Fruit fly (Drosophila melanogaster) whole organism, embryonic: ENCODE data around the gene CG43245.

Experiments
- Asciz ChIP-seq: fragments of 200-800 bp; sonication (Bioruptor generic); optimal IDR thresholded peaks from 2 replicates; lab custom pipeline; 2017; ENCODE audit warnings: missing biosample characterization, mild to moderate bottlenecking, missing genetic modification characterization, missing genetic modification reagents
- C15 ChIP-seq: fragments of 200-800 bp; sonication (Bioruptor generic); IDR thresholded peaks from 3 replicates; pipeline ENCODE4 v1.3.6; 2022; ENCODE audit warnings: missing biosample characterization, missing genetic modification characterization
- CG11456 ChIP-seq: fragments of 200-800 bp; sonication (Bioruptor generic); IDR thresholded peaks from 3 replicates; pipeline ENCODE4 v1.3.6; 2022; ENCODE audit warnings: missing biosample characterization, missing genetic modification characterization
- CG11695 ChIP-seq: fragments of 200-800 bp; sonication (Bioruptor generic); IDR thresholded peaks from 3 replicates; pipeline ENCODE4 v1.3.6; 2022; ENCODE audit warnings: missing biosample characterization, missing genetic modification characterization
- CG12071 ChIP-seq: fragments of 200-800 bp; sonication (Bioruptor generic); optimal IDR thresholded peaks from 3 replicates; lab custom pipeline; 2018; ENCODE audit warnings: missing biosample characterization, mild to moderate bottlenecking, missing genetic modification characterization
- CG13123 ChIP-seq: fragments of 200-800 bp; sonication (Bioruptor generic); optimal IDR thresholded peaks from 2 replicates; lab custom pipeline; 2016; ENCODE audit warnings: missing biosample characterization, missing genetic modification characterization
- CG30431 ChIP-seq: fragments of 200-800 bp; sonication (Bioruptor generic); optimal IDR thresholded peaks from 2 replicates; lab custom pipeline; 2017; ENCODE audit warnings: missing biosample characterization, missing genetic modification characterization
- CG3995 ChIP-seq: fragments of 200-800 bp; sonication (Bioruptor generic); optimal IDR thresholded peaks from 3 replicates; lab custom pipeline; 2016; ENCODE audit warnings: missing biosample characterization, missing genetic modification characterization
- CG42726 ChIP-seq: fragments of 200-800 bp; sonication (Bioruptor generic); IDR thresholded peaks from 2 replicates; pipeline ENCODE4 v1.3.6; 2022; ENCODE audit warnings: missing biosample characterization, missing genetic modification characterization; ENCODE audit not compliant: partially characterized antibody
- CG4404 ChIP-seq: fragments of 200-800 bp; sonication (Bioruptor generic); IDR thresholded peaks from 2 replicates; pipeline ENCODE4 v1.3.6; 2022; ENCODE audit warnings: missing biosample characterization, missing genetic modification characterization
- CG4707 ChIP-seq: fragments of 200-800 bp; sonication (Bioruptor generic); optimal IDR thresholded peaks from 2 replicates; lab custom pipeline; 2018; ENCODE audit warnings: missing biosample characterization, mild to moderate bottlenecking, missing genetic modification characterization, moderate library complexity
- CG8089 ChIP-seq: fragments of 200-800 bp; sonication (Bioruptor generic); optimal IDR thresholded peaks from 3 replicates; lab custom pipeline; 2016; ENCODE audit warnings: missing biosample characterization, missing genetic modification characterization
- CG8281 ChIP-seq: fragments of 200-800 bp; sonication (Bioruptor generic); optimal IDR thresholded peaks from 2 replicates; lab custom pipeline; 2018; ENCODE audit warnings: missing biosample characterization, mild to moderate bottlenecking, missing genetic modification characterization, moderate library complexity
- CG8924 ChIP-seq: fragments of 200-800 bp; optimal IDR thresholded peaks from 3 replicates; lab custom pipeline; 2019; ENCODE audit warnings: missing biosample characterization, mild to moderate bottlenecking, missing genetic modification characterization, moderate library complexity
- CG9932 ChIP-seq: fragments of 200-800 bp; sonication (Bioruptor generic); IDR thresholded peaks from 2 replicates; pipeline ENCODE4 v1.3.6; 2022; ENCODE audit warnings: missing biosample characterization, missing genetic modification characterization
- CoRest ChIP-seq: fragments of 200-800 bp; sonication (Bioruptor generic); optimal IDR thresholded peaks from 3 replicates; lab custom pipeline; 2018; ENCODE audit warnings: missing biosample characterization, mild to moderate bottlenecking, missing genetic modification characterization, moderate library complexity
- Dbx ChIP-seq: fragments of 200-800 bp; sonication (Bioruptor generic); IDR thresholded peaks from 3 replicates; pipeline ENCODE4 v1.3.6; 2022; ENCODE audit warnings: missing biosample characterization, missing genetic modification characterization
- Dip2 ChIP-seq: fragments of 200-800 bp; sonication (Bioruptor generic); IDR thresholded peaks from 2 replicates; pipeline ENCODE4 v1.3.6; 2022; ENCODE audit warnings: missing biosample characterization, missing genetic modification characterization
- Fer2 ChIP-seq: fragments of 200-800 bp; sonication (Bioruptor generic); optimal IDR thresholded peaks from 2 replicates; lab custom pipeline; 2018; ENCODE audit warnings: missing biosample characterization, mild to moderate bottlenecking, missing genetic modification characterization, moderate library complexity
- Gug ChIP-seq: fragments of 200-800 bp; sonication (Bioruptor generic); IDR thresholded peaks from 4 replicates; pipeline ENCODE4 v1.3.6; 2022; ENCODE audit warnings: missing biosample characterization, missing genetic modification characterization
- MESR4 ChIP-seq: fragments of 200-800 bp; sonication (Bioruptor generic); optimal IDR thresholded peaks from 2 replicates; lab custom pipeline; 2018; ENCODE audit warnings: missing biosample characterization, mild to moderate bottlenecking, missing genetic modification characterization, moderate library complexity
- Med ChIP-seq: fragments of 200-800 bp; sonication (Bioruptor generic); peaks from one replicate; lab custom pipeline; 2016; ENCODE audit warnings: missing biosample characterization, missing genetic modification characterization, mild to moderate bottlenecking, inconsistent platforms, moderate library complexity
- Neu2 ChIP-seq: fragments of 200-800 bp; sonication (Bioruptor generic); optimal IDR thresholded peaks from 3 replicates; lab custom pipeline; 2016; ENCODE audit warnings: missing biosample characterization, missing genetic modification characterization, borderline replicate concordance
- Optix ChIP-seq: fragments of 200-800 bp; sonication (Bioruptor generic); IDR thresholded peaks from 3 replicates; pipeline ENCODE4 v1.3.6; 2022; ENCODE audit warnings: missing biosample characterization, missing genetic modification characterization
- Rx ChIP-seq: fragments of 200-800 bp; sonication (Bioruptor generic); IDR thresholded peaks from 2 replicates; pipeline ENCODE4 v1.3.6; 2022; ENCODE audit warnings: missing biosample characterization, missing genetic modification characterization
- Scr ChIP-seq: fragments of 200-800 bp; sonication (Bioruptor generic); IDR thresholded peaks from 2 replicates; pipeline ENCODE4 v1.3.6; 2022; ENCODE audit warnings: missing biosample characterization, missing genetic modification characterization; ENCODE audit not compliant: partially characterized antibody
- Sin3A ChIP-seq: fragments of >200 bp; optimal IDR thresholded peaks from 2 replicates; lab custom pipeline; 2018
- aop ChIP-seq: fragments of 200-800 bp; sonication (Bioruptor generic); IDR thresholded peaks from 2 replicates; pipeline ENCODE4 v1.3.6; 2022; ENCODE audit warnings: missing biosample characterization, missing genetic modification characterization
- az2 ChIP-seq: fragments of 200-800 bp; sonication (Bioruptor generic); optimal IDR thresholded peaks from 3 replicates; lab custom pipeline; 2016; ENCODE audit warnings: missing biosample characterization, missing genetic modification characterization
- cg ChIP-seq: fragments of 200-800 bp; sonication (Bioruptor generic); optimal IDR thresholded peaks from 3 replicates; lab custom pipeline; 2019; ENCODE audit warnings: missing biosample characterization, mild to moderate bottlenecking, missing genetic modification characterization, moderate library complexity
- crp ChIP-seq, 2 experiments: fragments of 200-800 bp; sonication (Bioruptor generic); optimal IDR thresholded peaks; 2 replicates in 1 of 2; 3 replicates in 1 of 2; lab custom pipeline; 2017; ENCODE audit warnings: missing biosample characterization in 2 of 2, missing genetic modification characterization in 2 of 2, mild to moderate bottlenecking in 1 of 2, moderate library complexity in 1 of 2
- cwo ChIP-seq: fragments of 200-800 bp; sonication (Bioruptor generic); optimal IDR thresholded peaks from 3 replicates; lab custom pipeline; 2017; ENCODE audit warnings: missing biosample characterization, missing genetic modification characterization, mild to moderate bottlenecking, moderate library complexity, missing genetic modification reagents
- emc ChIP-seq: fragments of 200-800 bp; sonication (Bioruptor generic); optimal IDR thresholded peaks from 2 replicates; lab custom pipeline; 2016; ENCODE audit warnings: missing biosample characterization, missing genetic modification characterization
- ewg ChIP-seq: fragments of 200-800 bp; sonication (Bioruptor generic); optimal IDR thresholded peaks from 3 replicates; lab custom pipeline; 2017; ENCODE audit warnings: mild to moderate bottlenecking, missing biosample characterization, missing genetic modification reagents, missing genetic modification characterization
- eyg ChIP-seq: fragments of 200-800 bp; sonication (Bioruptor generic); optimal IDR thresholded peaks from 3 replicates; lab custom pipeline; 2016; ENCODE audit warnings: missing biosample characterization, missing genetic modification characterization
- fru ChIP-seq: fragments of >200 bp; optimal IDR thresholded peaks from 2 replicates; lab custom pipeline; 2017
- fu2 ChIP-seq: fragments of 200-800 bp; sonication (Bioruptor generic); optimal IDR thresholded peaks from 2 replicates; lab custom pipeline; 2016; ENCODE audit warnings: missing biosample characterization, missing genetic modification characterization
- gt ChIP-seq: fragments of 200-800 bp; sonication (Bioruptor generic); IDR thresholded peaks from 2 replicates; pipeline ENCODE4 v1.3.6; 2022; ENCODE audit warnings: missing biosample characterization, missing genetic modification characterization
- her ChIP-seq: fragments of 200-800 bp; sonication (Bioruptor generic); optimal IDR thresholded peaks from 2 replicates; lab custom pipeline; 2016; ENCODE audit warnings: missing biosample characterization, missing genetic modification characterization
- kay ChIP-seq: fragments of 200-800 bp; sonication (Bioruptor generic); optimal IDR thresholded peaks from 2 replicates; lab custom pipeline; 2016; ENCODE audit warnings: missing biosample characterization, missing genetic modification characterization
- mam ChIP-seq: fragments of 200-800 bp; sonication (Bioruptor generic); optimal IDR thresholded peaks from 3 replicates; lab custom pipeline; 2016; ENCODE audit warnings: missing biosample characterization, missing genetic modification characterization
- oc ChIP-seq: fragments of 200-800 bp; sonication (Bioruptor generic); optimal IDR thresholded peaks from 2 replicates; lab custom pipeline; 2018; ENCODE audit warnings: missing biosample characterization, mild to moderate bottlenecking, missing genetic modification characterization, moderate library complexity
- phol ChIP-seq: fragments of 200-800 bp; sonication (Bioruptor generic); optimal IDR thresholded peaks from 3 replicates; lab custom pipeline; 2018; ENCODE audit warnings: missing biosample characterization, mild to moderate bottlenecking, missing genetic modification characterization, moderate library complexity
- ranshi ChIP-seq: fragments of 200-800 bp; sonication (Bioruptor generic); IDR thresholded peaks from 2 replicates; pipeline ENCODE4 v1.3.6; 2022; ENCODE audit warnings: missing biosample characterization, missing genetic modification characterization
- repo ChIP-seq: fragments of 200-800 bp; sonication (Bioruptor generic); optimal IDR thresholded peaks from 2 replicates; lab custom pipeline; 2016; ENCODE audit warnings: missing biosample characterization, missing genetic modification characterization
- salm ChIP-seq: fragments of 200-800 bp; sonication (Bioruptor generic); optimal IDR thresholded peaks from 2 replicates; lab custom pipeline; 2018; ENCODE audit warnings: missing biosample characterization, mild to moderate bottlenecking, missing genetic modification characterization
- schlank ChIP-seq: fragments of 200-800 bp; sonication (Bioruptor generic); optimal IDR thresholded peaks from 2 replicates; lab custom pipeline; 2018; ENCODE audit warnings: missing biosample characterization, mild to moderate bottlenecking, missing genetic modification characterization
- so ChIP-seq: fragments of 200-800 bp; sonication (Bioruptor generic); IDR thresholded peaks from 3 replicates; pipeline ENCODE4 v1.3.6; 2022; ENCODE audit warnings: missing biosample characterization, missing genetic modification characterization
- sob ChIP-seq: fragments of 200-800 bp; sonication (Bioruptor generic); IDR thresholded peaks from 2 replicates; pipeline ENCODE4 v1.3.6; 2022; ENCODE audit warnings: missing biosample characterization, missing genetic modification characterization
- sqz ChIP-seq: fragments of 200-800 bp; sonication (Bioruptor generic); optimal IDR thresholded peaks from 3 replicates; lab custom pipeline; 2018; ENCODE audit warnings: missing biosample characterization, mild to moderate bottlenecking, missing genetic modification characterization
- trem ChIP-seq: fragments of 200-800 bp; optimal IDR thresholded peaks from 3 replicates; lab custom pipeline; 2019; ENCODE audit warnings: missing biosample characterization, mild to moderate bottlenecking, missing genetic modification characterization, moderate library complexity
- unc-4 ChIP-seq: fragments of 200-800 bp; sonication (Bioruptor generic); IDR thresholded peaks from 2 replicates; pipeline ENCODE4 v1.3.6; 2022; ENCODE audit warnings: missing biosample characterization, missing genetic modification characterization; ENCODE audit not compliant: partially characterized antibody

The CG43245 gene

dm6 chr3L:10735095-10735494, 36.6 kb upstream of the CG43245 start (continued):
- TF ChIP-seq sob (0 out of 2 replicates have a peak, but pooled peaks have one; percentile 52), fru (no peak), gt (GFP tag; lab: Robert Waterston, UW) (no peak), CG3995 (GFP tag; lab: Kevin White, UChicago) (no peak), so (no peak), CG13123 (GFP tag; lab: Kevin White, UChicago) (peak; percentile 20), CG4707 (GFP tag; lab: Kevin White, UChicago) (peak; percentile 38), sqz (GFP tag; lab: Kevin White, UChicago) (peak; percentile 2), CG9932 (GFP tag; lab: Robert Waterston, UW) (peak; percentile 64), Fer2 (tag; lab: Kevin White, UChicago) (peak; percentile 47), mam (GFP tag; lab: Kevin White, UChicago) (peak; percentile 82), kay (GFP tag; lab: Kevin White, UChicago) (peak; percentile 47), cg (GFP tag; lab: Kevin White, UChicago) (no peak), CG4404 (GFP tag; lab: Robert Waterston, UW) (peak; percentile 20; the same call in 1 of the 2 replicates), crp (GFP tag; optimal IDR thresholded peaks at IDR 0.05; lab: Kevin White, UChicago) (no peak), CG8089 (GFP tag; lab: Kevin White, UChicago) (no peak), Gug (GFP tag; lab: Robert Waterston, UW) (0 out of 4 replicates have a peak, but pooled peaks have one; percentile 47), her (GFP tag; lab: Kevin White, UChicago) (peak; percentile 28), C15 (peak; percentile 70; the same call in 1 of the 3 replicates), CG30431 (GFP tag; lab: Kevin White, UChicago) (peak; percentile 20), Scr (GFP tag; lab: Robert Waterston, UW) (no peak), Rx (0 out of 2 replicates have a peak, but pooled peaks have one; percentile 27), Optix (GFP tag; lab: Robert Waterston, UW) (no peak), aop (GFP tag; lab: Robert Waterston, UW) (no peak), az2 (GFP tag; lab: Kevin White, UChicago) (peak; percentile 41), repo (GFP tag; lab: Kevin White, UChicago) (no peak), eyg (GFP tag; lab: Kevin White, UChicago) (peak; percentile 8), oc (tag; lab: Kevin White, UChicago) (peak; percentile 38), salm (tag; lab: Kevin White, UChicago) (no peak), CG11695 (peak; percentile 29; the same call in 1 of the 3 replicates), phol (tag; lab: Kevin White, UChicago) (peak; percentile 39), CG42726 (GFP tag; lab: Robert Waterston, UW) (no peak), ewg (GFP tag; lab: Kevin White, UChicago) (peak; percentile 48), trem (tag; lab: Kevin White, UChicago) (no peak), CG12071 (GFP tag; lab: Kevin White, UChicago) (no peak), CG8281 (tag; lab: Kevin White, UChicago) (peak; percentile 36), schlank (no peak), MESR4 (GFP tag; lab: Kevin White, UChicago) (no peak), Sin3A (no peak), CG8924 (peak; percentile 49), Asciz (GFP tag; lab: Kevin White, UChicago) (peak; percentile 22), ranshi (GFP tag; lab: Robert Waterston, UW) (peak; percentile 51), unc-4 (no peak), cwo (peak; percentile 39), Dbx (GFP tag; lab: Robert Waterston, UW) (peak; percentile 64; the same call in 1 of the 3 replicates), emc (no peak), Med (peak; percentile 94), Neu2 (GFP tag; lab: Kevin White, UChicago) (no peak), Dip2 (GFP tag; lab: Robert Waterston, UW) (no peak), CoRest (tag; lab: Kevin White, UChicago) (peak; percentile 73), CG11456 (GFP tag; lab: Robert Waterston, UW) (peak; percentile 57; the same call in 1 of the 3 replicates), fu2 (GFP tag; lab: Kevin White, UChicago) (peak; percentile 50)
